Fruit fly (Drosophila melanogaster): Measurements from ENCODE around the gene CG17929.

Gene CG17929

dm6 chr3R:16287171-16287570, 38.1 kb upstream of the CG17929 start:
- no peak for TF ChIP-seq Myc (optimal IDR thresholded peaks at IDR 0.05)
- TF ChIP-seq ttk (optimal IDR thresholded peaks at IDR 0.05): no peak
- no peak for TF ChIP-seq Sin3A (optimal IDR thresholded peaks at IDR 0.05)
- no peak for TF ChIP-seq h (optimal IDR thresholded peaks at IDR 0.05)
- TF ChIP-seq psq (optimal IDR thresholded peaks at IDR 0.05): no peak
- no peak for TF ChIP-seq insv (optimal IDR thresholded peaks at IDR 0.05)

- TF ChIP-seq ttk (optimal IDR thresholded peaks at IDR 0.05): no peak
- no peak for TF ChIP-seq Myc (optimal IDR thresholded peaks at IDR 0.05)
- no peak for TF ChIP-seq Sin3A (optimal IDR thresholded peaks at IDR 0.05)
- no peak for TF ChIP-seq psq (optimal IDR thresholded peaks at IDR 0.05)
- no peak for TF ChIP-seq insv (optimal IDR thresholded peaks at IDR 0.05)
- no peak for TF ChIP-seq h (optimal IDR thresholded peaks at IDR 0.05)
Measured at dm6 chr3R:16287850-16288249, 37.4 kb upstream of the CG17929 start.

dm6 chr3R:16288714-16289291, 36.5 kb upstream of the CG17929 start:
- TF ChIP-seq Myc (optimal IDR thresholded peaks at IDR 0.05) (no peak), psq (optimal IDR thresholded peaks at IDR 0.05) (no peak), ttk (optimal IDR thresholded peaks at IDR 0.05) (no peak), Sin3A (optimal IDR thresholded peaks at IDR 0.05) (no peak), h (optimal IDR thresholded peaks at IDR 0.05) (no peak), insv (optimal IDR thresholded peaks at IDR 0.05) (no peak)

dm6 chr3R:16290242-16290824, 35.0 kb upstream of the CG17929 start:
- TF ChIP-seq insv (optimal IDR thresholded peaks at IDR 0.05) (no peak), ttk (optimal IDR thresholded peaks at IDR 0.05) (no peak), psq (optimal IDR thresholded peaks at IDR 0.05) (no peak), h (optimal IDR thresholded peaks at IDR 0.05) (no peak), Sin3A (optimal IDR thresholded peaks at IDR 0.05) (no peak), Myc (optimal IDR thresholded peaks at IDR 0.05) (no peak)

dm6 chr3R:16295513-16296123, 29.7 kb upstream of the CG17929 start:
- no peak for TF ChIP-seq insv (optimal IDR thresholded peaks at IDR 0.05)

dm6 chr3R:16305185-16305989, 19.9 kb upstream of the CG17929 start, which contains the start of gene Zip89B:
Gene Zip89B (plus strand): TSS chr3R:16305758.
- TF ChIP-seq insv (optimal IDR thresholded peaks at IDR 0.05) (no peak), Sin3A (optimal IDR thresholded peaks at IDR 0.05) (no peak), psq (optimal IDR thresholded peaks at IDR 0.05) (no peak), Myc (optimal IDR thresholded peaks at IDR 0.05) (no peak), ttk (optimal IDR thresholded peaks at IDR 0.05) (no peak), h (optimal IDR thresholded peaks at IDR 0.05) (no peak)

dm6 chr3R:16308057-16308456, 17.2 kb upstream of the CG17929 start:
- no peak for TF ChIP-seq insv (optimal IDR thresholded peaks at IDR 0.05)
- no peak for TF ChIP-seq h (optimal IDR thresholded peaks at IDR 0.05)
- no peak for TF ChIP-seq Myc (optimal IDR thresholded peaks at IDR 0.05)
- TF ChIP-seq ttk (optimal IDR thresholded peaks at IDR 0.05): no peak
- no peak for TF ChIP-seq Sin3A (optimal IDR thresholded peaks at IDR 0.05)
- no peak for TF ChIP-seq psq (optimal IDR thresholded peaks at IDR 0.05)

- TF ChIP-seq Sin3A (optimal IDR thresholded peaks at IDR 0.05) (no peak), insv (optimal IDR thresholded peaks at IDR 0.05) (no peak), psq (optimal IDR thresholded peaks at IDR 0.05) (no peak), h (optimal IDR thresholded peaks at IDR 0.05) (no peak), Myc (optimal IDR thresholded peaks at IDR 0.05) (no peak), ttk (optimal IDR thresholded peaks at IDR 0.05) (no peak)
Measured at dm6 chr3R:16309302-16310080, 15.8 kb upstream of the CG17929 start.

dm6 chr3R:16310081-16310493, 15.2 kb upstream of the CG17929 start:
- TF ChIP-seq h (optimal IDR thresholded peaks at IDR 0.05) (no peak), insv (optimal IDR thresholded peaks at IDR 0.05) (no peak), psq (optimal IDR thresholded peaks at IDR 0.05) (no peak), ttk (optimal IDR thresholded peaks at IDR 0.05) (no peak), Myc (optimal IDR thresholded peaks at IDR 0.05) (no peak), Sin3A (optimal IDR thresholded peaks at IDR 0.05) (no peak)

dm6 chr3R:16316747-16317146, 8.5 kb upstream of the CG17929 start:
- TF ChIP-seq h (optimal IDR thresholded peaks at IDR 0.05) (no peak), psq (optimal IDR thresholded peaks at IDR 0.05) (no peak), insv (optimal IDR thresholded peaks at IDR 0.05) (no peak), ttk (optimal IDR thresholded peaks at IDR 0.05) (no peak), Sin3A (optimal IDR thresholded peaks at IDR 0.05) (no peak), Myc (optimal IDR thresholded peaks at IDR 0.05) (no peak)

- TF ChIP-seq h (optimal IDR thresholded peaks at IDR 0.05) (no peak), Myc (optimal IDR thresholded peaks at IDR 0.05) (no peak), psq (optimal IDR thresholded peaks at IDR 0.05) (no peak), ttk (optimal IDR thresholded peaks at IDR 0.05) (no peak), Sin3A (optimal IDR thresholded peaks at IDR 0.05) (no peak), insv (optimal IDR thresholded peaks at IDR 0.05) (no peak)
Measured at dm6 chr3R:16321538-16321937, 3.8 kb upstream of the CG17929 start, which contains the start of gene CG44044. Gene CG44044 (plus strand): TSS chr3R:16321838.

Measured in Kc167 (cell line).